Fruit fly (Drosophila melanogaster) whole organism, embryonic: ENCODE measurements around the gene CG34284.

ENCODE experiments used
- Ada2b ChIP-seq: fragments of 200-800 bp; sonication (Bioruptor generic); IDR thresholded peaks from 2 replicates; pipeline ENCODE4 v1.3.6; 2022; ENCODE audit warnings: missing biosample characterization, missing genetic modification characterization
- B-H1 ChIP-seq: fragments of 200-800 bp; sonication (Bioruptor generic); IDR thresholded peaks from 3 replicates; pipeline ENCODE4 v1.3.6; 2022; ENCODE audit warnings: missing biosample characterization, missing genetic modification characterization
- BtbVII ChIP-seq: fragments of 200-800 bp; sonication (Bioruptor generic); optimal IDR thresholded peaks from 3 replicates; lab custom pipeline; 2017; ENCODE audit warnings: missing biosample characterization, mild to moderate bottlenecking, missing genetic modification characterization
- Bteb2 ChIP-seq: fragments of 200-800 bp; sonication (Bioruptor generic); optimal IDR thresholded peaks from 2 replicates; lab custom pipeline; 2016; ENCODE audit warnings: missing biosample characterization, missing genetic modification characterization
- CG10366 ChIP-seq: fragments of 200-800 bp; sonication (Bioruptor generic); IDR thresholded peaks from 2 replicates; pipeline ENCODE4 v1.3.6; 2022; ENCODE audit warnings: missing biosample characterization, missing genetic modification characterization
- CG11247 ChIP-seq: fragments of 200-800 bp; sonication (Bioruptor generic); IDR thresholded peaks from 2 replicates; pipeline ENCODE4 v1.3.6; 2022; ENCODE audit warnings: missing biosample characterization, missing genetic modification characterization
- CG12071 ChIP-seq: fragments of 200-800 bp; sonication (Bioruptor generic); optimal IDR thresholded peaks from 3 replicates; lab custom pipeline; 2018; ENCODE audit warnings: missing biosample characterization, mild to moderate bottlenecking, missing genetic modification characterization
- CG14667 ChIP-seq: fragments of 200-800 bp; sonication (Bioruptor generic); IDR thresholded peaks from 2 replicates; pipeline ENCODE4 v1.3.6; 2022; ENCODE audit warnings: missing biosample characterization, missing genetic modification characterization
- CG14710 ChIP-seq: fragments of 200-800 bp; sonication (Bioruptor generic); optimal IDR thresholded peaks from 3 replicates; lab custom pipeline; 2019; ENCODE audit warnings: missing biosample characterization, mild to moderate bottlenecking, missing genetic modification characterization, moderate library complexity
- CG14965 ChIP-seq: fragments of 200-800 bp; sonication (Bioruptor generic); optimal IDR thresholded peaks from 2 replicates; lab custom pipeline; 2016; ENCODE audit warnings: missing biosample characterization, missing genetic modification characterization, borderline replicate concordance
- CG15073 ChIP-seq: fragments of 200-800 bp; sonication (Bioruptor generic); optimal IDR thresholded peaks from 2 replicates; lab custom pipeline; 2016; ENCODE audit warnings: missing biosample characterization, missing genetic modification characterization
- CG15514 ChIP-seq: fragments of 200-800 bp; sonication (Bioruptor generic); optimal IDR thresholded peaks from 3 replicates; lab custom pipeline; 2017; ENCODE audit warnings: missing biosample characterization, missing genetic modification characterization, mild to moderate bottlenecking, moderate library complexity, missing genetic modification reagents
- CG1602 ChIP-seq: fragments of 200-800 bp; sonication (Bioruptor generic); optimal IDR thresholded peaks from 3 replicates; lab custom pipeline; 2016; ENCODE audit warnings: missing biosample characterization, missing genetic modification characterization
- CG17186 ChIP-seq: fragments of 200-800 bp; sonication (Bioruptor generic); optimal IDR thresholded peaks from 3 replicates; lab custom pipeline; 2017; ENCODE audit warnings: missing biosample characterization, missing genetic modification reagents, missing genetic modification characterization
- CG2199 ChIP-seq: fragments of 200-800 bp; sonication (Bioruptor generic); IDR thresholded peaks from 3 replicates; pipeline ENCODE4 v1.3.6; 2022; ENCODE audit warnings: missing biosample characterization, missing genetic modification characterization
- CG32532 ChIP-seq: fragments of 200-800 bp; sonication (Bioruptor generic); IDR thresholded peaks from 2 replicates; pipeline ENCODE4 v1.3.6; 2022; ENCODE audit warnings: missing biosample characterization, missing genetic modification characterization
- CG3847 ChIP-seq: fragments of 200-800 bp; sonication (Bioruptor generic); IDR thresholded peaks from 2 replicates; pipeline ENCODE4 v1.3.6; 2022; ENCODE audit warnings: missing biosample characterization, missing genetic modification characterization
- CG7987 ChIP-seq: fragments of 200-800 bp; sonication (Bioruptor generic); optimal IDR thresholded peaks from 2 replicates; lab custom pipeline; 2018; ENCODE audit warnings: missing biosample characterization, mild to moderate bottlenecking, missing genetic modification characterization, moderate library complexity
- CG8388 ChIP-seq: fragments of 200-800 bp; sonication (Bioruptor generic); optimal IDR thresholded peaks from 2 replicates; lab custom pipeline; 2019; ENCODE audit warnings: missing biosample characterization, mild to moderate bottlenecking, missing genetic modification characterization, moderate library complexity
- CG8924 ChIP-seq: fragments of 200-800 bp; optimal IDR thresholded peaks from 3 replicates; lab custom pipeline; 2019; ENCODE audit warnings: missing biosample characterization, mild to moderate bottlenecking, missing genetic modification characterization, moderate library complexity
- CG9609 ChIP-seq: fragments of 200-800 bp; sonication (Bioruptor generic); optimal IDR thresholded peaks from 3 replicates; lab custom pipeline; 2016; ENCODE audit warnings: missing biosample characterization, missing genetic modification characterization
- Deaf1 ChIP-seq: fragments of 200-800 bp; optimal IDR thresholded peaks from 3 replicates; lab custom pipeline; 2019; ENCODE audit warnings: missing biosample characterization, mild to moderate bottlenecking, missing genetic modification characterization, moderate library complexity
- HLH3B ChIP-seq: fragments of 200-800 bp; sonication (Bioruptor generic); IDR thresholded peaks from 2 replicates; pipeline ENCODE4 v1.3.6; 2022; ENCODE audit warnings: missing biosample characterization, missing genetic modification characterization
- MBD-R2 ChIP-seq: fragments of 200-800 bp; sonication (Bioruptor generic); IDR thresholded peaks from 2 replicates; pipeline ENCODE4 v1.3.6; 2022; ENCODE audit warnings: missing biosample characterization, missing genetic modification characterization
- Mes4 ChIP-seq: fragments of 200-800 bp; sonication (Bioruptor generic); optimal IDR thresholded peaks from 2 replicates; lab custom pipeline; 2016; ENCODE audit warnings: missing biosample characterization, missing genetic modification characterization
- NfI ChIP-seq: fragments of 200-800 bp; sonication (Bioruptor generic); optimal IDR thresholded peaks from 3 replicates; lab custom pipeline; 2018; ENCODE audit warnings: missing biosample characterization, mild to moderate bottlenecking, missing genetic modification characterization, moderate library complexity
- Ravus ChIP-seq: fragments of 200-800 bp; sonication (Bioruptor generic); IDR thresholded peaks from 2 replicates; pipeline ENCODE4 v1.3.6; 2022; ENCODE audit warnings: missing biosample characterization, missing genetic modification characterization
- Sin3A ChIP-seq: fragments of >200 bp; optimal IDR thresholded peaks from 2 replicates; lab custom pipeline; 2018
- Sox100B ChIP-seq: fragments of 200-800 bp; sonication (Bioruptor generic); optimal IDR thresholded peaks from 3 replicates; lab custom pipeline; 2018; ENCODE audit warnings: missing biosample characterization, mild to moderate bottlenecking, missing genetic modification characterization
- bsh ChIP-seq, 2 experiments: fragments of 200-800 bp; sonication (Bioruptor generic); optimal IDR thresholded peaks; 2 replicates each; lab custom pipeline; 2017 to 2018; ENCODE audit warnings: mild to moderate bottlenecking in 2 of 2, missing biosample characterization in 2 of 2, missing genetic modification characterization in 2 of 2, moderate library complexity in 1 of 2
- cato ChIP-seq: fragments of 200-800 bp; sonication (Bioruptor generic); optimal IDR thresholded peaks from 2 replicates; lab custom pipeline; 2016; ENCODE audit warnings: missing biosample characterization, missing genetic modification characterization, borderline replicate concordance
- croc ChIP-seq: fragments of 200-800 bp; sonication (Bioruptor generic); conservative IDR thresholded peaks from 3 replicates; pipeline ENCODE4 v1.3.6; 2022; ENCODE audit warnings: missing biosample characterization, missing genetic modification characterization
- fd102C ChIP-seq: fragments of 200-800 bp; sonication (Bioruptor generic); optimal IDR thresholded peaks from 2 replicates; lab custom pipeline; 2018; ENCODE audit warnings: missing biosample characterization, mild to moderate bottlenecking, missing genetic modification characterization, moderate library complexity
- h ChIP-seq: fragments of >200 bp; optimal IDR thresholded peaks from 2 replicates; lab custom pipeline; 2017
- luna ChIP-seq: fragments of 200-800 bp; sonication (Bioruptor generic); optimal IDR thresholded peaks from 2 replicates; lab custom pipeline; 2016; ENCODE audit warnings: missing biosample characterization, missing genetic modification characterization
- nerfin-2 ChIP-seq: fragments of 200-800 bp; sonication (Bioruptor generic); IDR thresholded peaks from 2 replicates; pipeline ENCODE4 v1.3.6; 2022; ENCODE audit warnings: missing biosample characterization, missing genetic modification characterization; ENCODE audit not compliant: partially characterized antibody
- nom ChIP-seq: fragments of 200-800 bp; sonication (Bioruptor generic); optimal IDR thresholded peaks from 2 replicates; lab custom pipeline; 2017; ENCODE audit warnings: missing biosample characterization, missing genetic modification characterization, mild to moderate bottlenecking, moderate library complexity, missing genetic modification reagents
- pfk ChIP-seq: fragments of 200-800 bp; sonication (Bioruptor generic); optimal IDR thresholded peaks from 2 replicates; lab custom pipeline; 2018; ENCODE audit warnings: missing biosample characterization, mild to moderate bottlenecking, missing genetic modification characterization, moderate library complexity
- pita ChIP-seq: fragments of 200-800 bp; sonication (Bioruptor generic); optimal IDR thresholded peaks from 2 replicates; lab custom pipeline; 2017; ENCODE audit warnings: missing biosample characterization, mild to moderate bottlenecking, missing genetic modification characterization
- sd ChIP-seq: fragments of 200-800 bp; sonication (Bioruptor generic); optimal IDR thresholded peaks from 3 replicates; lab custom pipeline; 2018; ENCODE audit warnings: missing biosample characterization, mild to moderate bottlenecking, missing genetic modification characterization, moderate library complexity
- sug ChIP-seq: fragments of 200-800 bp; optimal IDR thresholded peaks from 2 replicates; lab custom pipeline; 2019; ENCODE audit warnings: missing biosample characterization, mild to moderate bottlenecking, missing genetic modification characterization, moderate library complexity
- tap ChIP-seq: fragments of 200-800 bp; optimal IDR thresholded peaks from 3 replicates; lab custom pipeline; 2019; ENCODE audit warnings: missing biosample characterization, mild to moderate bottlenecking, missing genetic modification characterization, moderate library complexity
- tgo ChIP-seq: fragments of 200-800 bp; sonication (Bioruptor generic); IDR thresholded peaks from 3 replicates; pipeline ENCODE4 v1.3.6; 2022; ENCODE audit warnings: missing biosample characterization, missing genetic modification characterization
- tup ChIP-seq: fragments of 200-800 bp; sonication (Bioruptor generic); optimal IDR thresholded peaks from 2 replicates; lab custom pipeline; 2016; ENCODE audit warnings: missing biosample characterization, mild to moderate bottlenecking, missing genetic modification characterization, moderate library complexity
- unc-4 ChIP-seq: fragments of 200-800 bp; sonication (Bioruptor generic); IDR thresholded peaks from 2 replicates; pipeline ENCODE4 v1.3.6; 2022; ENCODE audit warnings: missing biosample characterization, missing genetic modification characterization; ENCODE audit not compliant: partially characterized antibody
- unpg ChIP-seq: fragments of 200-800 bp; sonication (Bioruptor generic); optimal IDR thresholded peaks from 3 replicates; lab custom pipeline; 2018; ENCODE audit warnings: missing biosample characterization, mild to moderate bottlenecking, missing genetic modification characterization, moderate library complexity
- wek ChIP-seq: fragments of 200-800 bp; sonication (Bioruptor generic); optimal IDR thresholded peaks from 3 replicates; lab custom pipeline; 2018; ENCODE audit warnings: missing biosample characterization, mild to moderate bottlenecking, missing genetic modification characterization, moderate library complexity
- zen2 ChIP-seq: fragments of 200-800 bp; sonication (Bioruptor generic); IDR thresholded peaks from 3 replicates; pipeline ENCODE4 v1.3.6; 2022; ENCODE audit warnings: missing biosample characterization, missing genetic modification characterization; ENCODE audit not compliant: partially characterized antibody
- zf30C ChIP-seq: fragments of 200-800 bp; sonication (Bioruptor generic); optimal IDR thresholded peaks from 3 replicates; lab custom pipeline; 2018; ENCODE audit warnings: missing biosample characterization, mild to moderate bottlenecking, missing genetic modification characterization

CG34284 gene

dm6 chr3R:18917976-18918871, 15.5 kb upstream of the CG34284 start (continued):
- TF ChIP-seq CG7987 (no peak), h (no peak), B-H1 (no peak), CG8924 (tag; lab: Kevin White, UChicago) (peak; percentile 23), CG15514 (GFP tag; lab: Kevin White, UChicago) (peak; percentile 34), pfk (GFP tag; lab: Kevin White, UChicago) (no peak), CG12071 (GFP tag; lab: Kevin White, UChicago) (no peak), wek (GFP tag; lab: Kevin White, UChicago) (no peak), cato (no peak), CG32532 (GFP tag; lab: Robert Waterston, UW) (peak; percentile 39; the same call in 1 of the 2 replicates), Ada2b (no peak), zf30C (GFP tag; lab: Kevin White, UChicago) (no peak), MBD-R2 (GFP tag; lab: Robert Waterston, UW) (peak; percentile 25; the same call in 1 of the 2 replicates), NfI (GFP tag; lab: Kevin White, UChicago) (no peak), bsh (GFP tag; optimal IDR thresholded peaks at IDR 0.05; lab: Kevin White, UChicago) (no peak), CG14965 (GFP tag; lab: Kevin White, UChicago) (no peak), CG8388 (GFP tag; lab: Kevin White, UChicago) (no peak), zen2 (GFP tag; lab: Robert Waterston, UW) (peak; percentile 41; the same call in 1 of the 3 replicates), nerfin-2 (no peak), tgo (no peak), BtbVII (GFP tag; lab: Kevin White, UChicago) (peak; percentile 26), CG11247 (no peak), unc-4 (GFP tag; lab: Robert Waterston, UW) (0 out of 2 replicates have a peak, but pooled peaks have one; percentile 16), CG15073 (GFP tag; lab: Kevin White, UChicago) (no peak), Mes4 (GFP tag; lab: Kevin White, UChicago) (no peak), croc (GFP tag; lab: Robert Waterston, UW) (no peak), pita (no peak), nom (peak; percentile 51), tap (tag; lab: Kevin White, UChicago) (no peak), CG14667 (GFP tag; lab: Robert Waterston, UW) (no peak), HLH3B (GFP tag; lab: Robert Waterston, UW) (peak; percentile 7; the same call in 1 of the 2 replicates), unpg (GFP tag; lab: Kevin White, UChicago) (no peak), Deaf1 (tag; lab: Kevin White, UChicago) (no peak), luna (GFP tag; lab: Kevin White, UChicago) (no peak), CG9609 (no peak), tup (GFP tag; lab: Kevin White, UChicago) (no peak), sd (peak; percentile 13), fd102C (GFP tag; lab: Kevin White, UChicago) (no peak), Sin3A (no peak), Ravus (GFP tag; lab: Robert Waterston, UW) (no peak), CG17186 (GFP tag; lab: Kevin White, UChicago) (no peak), CG1602 (no peak), sug (tag; lab: Kevin White, UChicago) (peak; percentile 9), CG14710 (tag; lab: Kevin White, UChicago) (no peak), Bteb2 (no peak), Sox100B (GFP tag; lab: Kevin White, UChicago) (no peak), CG2199 (GFP tag; lab: Robert Waterston, UW) (peak; percentile 93), CG10366 (no peak), CG3847 (GFP tag; lab: Robert Waterston, UW) (no peak)
